Worm (Caenorhabditis elegans) whole organism, L4/young adult: ENCODE results near the gene C08F11.3.
"Not testable (repeated sequence)": the region's sequence is repeated elsewhere in the genome, so short reads cannot be mapped to it uniquely, and the experiment has no call there.

Experiments used
- W03F9.2 ChIP-seq: fragments of 150-350 bp; optimal IDR thresholded peaks from 2 replicates; lab custom pipeline; 2014; ENCODE audit warnings: missing biosample characterization, missing genetic modification characterization
- dao-5 ChIP-seq: sonication (generic microtip); optimal IDR thresholded peaks from 2 replicates; lab custom pipeline; 2016; ENCODE audit warnings: missing genotype, missing genetic modification characterization, moderate library complexity, missing compliant biosample characterization
- him-1 ChIP-seq: sonication (generic microtip); optimal IDR thresholded peaks from 2 replicates; lab custom pipeline; 2016; ENCODE audit warnings: missing genotype, missing genetic modification reagents, missing genetic modification characterization, missing compliant biosample characterization

Gene C08F11.3

ce11 chrIV:13619203-13619602 lies at the start of gene C08F11.3:
C08F11.3 (plus strand) TSS chrIV:13619503.
- no peak for TF ChIP-seq dao-5 (tag; lab: Kevin White, UChicago)
- TF ChIP-seq him-1 (tag; lab: Kevin White, UChicago), result no peak
- TF ChIP-seq W03F9.2 (tag; lab: Kevin White, UChicago), result no peak

DNA sequence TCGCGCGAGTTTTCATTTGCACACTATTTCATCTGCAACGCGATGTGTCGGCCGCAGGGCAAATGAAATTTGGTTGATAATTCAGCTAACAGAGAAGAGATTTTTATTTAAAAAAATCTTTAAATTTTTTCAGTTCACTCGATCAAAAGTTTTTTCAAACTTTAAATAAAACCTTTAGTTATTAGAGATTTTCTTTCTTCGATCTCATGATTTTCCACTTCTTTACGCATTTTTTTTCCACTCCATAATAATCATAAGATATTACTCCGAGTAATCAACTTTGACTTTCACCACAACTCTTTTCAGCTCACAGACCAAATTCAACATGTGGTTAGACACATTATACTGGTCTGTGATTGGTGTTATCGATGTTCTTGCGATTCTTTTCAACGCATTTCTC lies 44.6 kb upstream of the C08F11.3 start, which contains the start of gene srd-10:
Gene srd-10 (plus strand): TSS at position 301 of the 400 bp plus-strand sequence.
- TF ChIP-seq W03F9.2 (tag; lab: Kevin White, UChicago) (no peak), dao-5 (tag; lab: Kevin White, UChicago) (no peak), him-1 (tag; lab: Kevin White, UChicago) (no peak)

ce11 chrIV:13575673-13576072 lies 43.6 kb upstream of the C08F11.3 start:
- TF ChIP-seq him-1 (tag; lab: Kevin White, UChicago) (no peak), dao-5 (tag; lab: Kevin White, UChicago) (no peak), W03F9.2 (tag; lab: Kevin White, UChicago) (no peak)

- not testable (repeated sequence) for TF ChIP-seq him-1, W03F9.2, dao-5 (tag; lab: Kevin White, UChicago)
These were observed 41.1 kb upstream of the C08F11.3 start, which contains the start of gene Y45F10B.8 for ce11 chrIV:13578174-13578573. Y45F10B.8 (minus strand) TSS chrIV:13578274.

DNA sequence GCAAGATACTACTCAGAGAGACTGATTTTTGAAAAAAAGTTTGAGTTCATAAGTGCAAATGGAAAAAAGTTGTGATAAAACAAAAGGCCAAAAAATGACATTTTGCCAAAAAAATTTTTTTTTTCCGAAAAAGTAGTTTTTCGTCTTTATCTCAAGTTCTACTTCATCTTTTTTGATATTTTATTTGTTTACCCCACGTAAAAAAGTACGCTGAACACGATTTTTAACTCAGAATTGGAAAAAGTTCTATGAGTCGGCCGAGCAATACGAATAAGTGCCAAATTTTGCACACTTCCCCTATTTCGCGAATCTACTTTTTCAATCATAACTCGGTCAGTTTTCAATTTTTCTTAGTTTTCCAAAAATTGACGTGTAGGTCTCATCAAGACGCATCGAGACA lies 40.4 kb upstream of the C08F11.3 start, which contains the start of gene sru-16:
Gene sru-16 (plus strand): TSS at position 301 of the 400 bp plus-strand sequence.
- TF ChIP-seq dao-5, W03F9.2, him-1 (tag; lab: Kevin White, UChicago): not testable (repeated sequence)

DNA sequence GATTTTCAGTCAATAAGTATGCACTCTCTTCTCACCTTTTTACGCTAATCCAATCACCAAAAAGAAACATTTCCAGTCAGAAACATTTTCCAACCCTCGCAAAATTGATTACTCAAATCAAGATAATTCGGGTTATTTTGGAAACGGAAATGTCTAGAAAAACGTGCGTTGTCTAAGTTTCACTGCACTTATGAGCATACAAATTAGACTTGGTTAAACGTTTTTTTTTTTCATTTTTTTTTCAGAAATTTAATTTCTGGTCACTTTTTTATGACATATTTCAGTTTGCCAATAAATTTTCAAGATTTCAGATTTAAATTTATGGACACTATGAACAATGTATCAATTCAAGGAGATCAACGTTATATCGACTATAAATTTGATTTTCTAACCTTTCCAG lies 36.4 kb upstream of the C08F11.3 start, which contains the start of gene sru-12:
Gene sru-12 (plus strand): TSS at position 301 of the 400 bp plus-strand sequence.
- TF ChIP-seq dao-5 (tag; lab: Kevin White, UChicago) (no peak), him-1 (tag; lab: Kevin White, UChicago) (no peak), W03F9.2 (tag; lab: Kevin White, UChicago) (no peak)

DNA sequence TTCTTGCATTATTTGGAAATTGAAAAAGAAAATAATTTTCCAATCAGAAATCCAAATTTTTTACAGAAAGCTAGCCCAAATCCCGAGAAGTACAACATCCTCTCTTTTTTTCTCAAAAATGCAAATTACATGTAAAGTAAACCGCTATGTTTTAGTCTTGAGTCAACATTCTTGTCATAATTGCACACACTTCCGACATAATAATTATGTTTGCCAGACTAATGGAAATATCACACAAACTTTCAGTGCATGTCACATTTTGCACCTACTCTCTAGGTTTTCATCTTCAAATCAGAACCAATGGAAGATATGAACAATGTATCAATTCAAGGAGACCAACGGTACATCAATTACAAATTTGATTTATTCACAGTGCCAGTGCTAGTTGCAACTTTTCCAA lies 34.7 kb upstream of the C08F11.3 start, which contains the start of gene sru-11:
Gene sru-11 (plus strand): TSS at position 301 of the 400 bp plus-strand sequence.
- TF ChIP-seq him-1 (tag; lab: Kevin White, UChicago) (no peak), W03F9.2 (tag; lab: Kevin White, UChicago) (no peak), dao-5 (tag; lab: Kevin White, UChicago) (no peak)

DNA sequence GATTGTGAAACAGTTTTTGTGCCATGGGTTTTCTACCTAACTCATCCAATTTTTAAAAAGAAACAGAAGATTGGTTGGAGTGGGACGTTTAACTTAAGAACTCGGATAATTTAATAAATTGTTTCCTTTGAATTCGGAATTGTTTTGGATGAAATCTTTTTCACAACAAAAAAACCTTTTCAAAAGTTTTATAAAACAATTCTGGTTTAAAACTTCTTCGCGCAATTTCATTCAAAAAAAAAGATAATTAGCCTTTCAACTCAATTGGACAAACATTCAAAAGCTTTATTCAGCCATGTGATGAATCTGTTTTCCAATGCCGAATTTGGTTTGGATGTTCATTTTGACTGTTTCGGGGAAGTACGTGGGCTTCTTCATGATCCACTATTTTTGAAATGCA lies 32.1 kb upstream of the C08F11.3 start, which contains the start of gene Y45F10B.12:
Gene Y45F10B.12 (plus strand): TSS at position 301 of the 400 bp plus-strand sequence.
- no peak for TF ChIP-seq him-1 (tag; lab: Kevin White, UChicago)
- no peak for TF ChIP-seq W03F9.2 (tag; lab: Kevin White, UChicago)
- TF ChIP-seq dao-5 (tag; lab: Kevin White, UChicago), result no peak

ce11 chrIV:13588544-13589043 lies 30.7 kb upstream of the C08F11.3 start, which contains the start of gene sru-9:
sru-9 (plus strand) TSS chrIV:13588993.
- TF ChIP-seq W03F9.2, him-1, dao-5 (tag; lab: Kevin White, UChicago): not testable (repeated sequence)

ce11 chrIV:13591645-13592044 lies 27.7 kb upstream of the C08F11.3 start, which contains the start of gene tsp-5:
tsp-5 (minus strand) TSS chrIV:13591745.
- TF ChIP-seq him-1 (tag; lab: Kevin White, UChicago) (no peak), W03F9.2 (tag; lab: Kevin White, UChicago) (no peak)

DNA sequence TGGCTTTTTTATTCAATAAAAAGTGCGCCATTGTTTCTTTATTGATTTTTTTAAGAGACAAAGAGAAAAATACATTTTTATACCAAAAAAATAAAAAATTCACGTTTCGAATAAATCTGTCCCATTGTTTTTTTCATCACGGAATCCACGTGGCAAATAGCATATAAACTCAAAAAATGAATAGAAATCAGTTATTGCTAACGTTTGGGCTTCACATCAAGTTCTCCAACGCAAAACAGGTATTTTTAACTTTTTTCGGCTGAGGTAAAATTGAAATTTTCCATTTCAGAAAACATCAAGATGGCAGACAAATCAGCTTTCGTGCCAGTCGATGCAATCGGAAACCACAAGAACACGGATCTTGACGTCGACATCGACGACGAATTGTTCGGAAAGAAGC lies 26.0 kb upstream of the C08F11.3 start, which contains the start of gene Y45F10B.3:
Gene Y45F10B.3 (plus strand): TSS at position 301 of the 400 bp plus-strand sequence.
- TF ChIP-seq W03F9.2 (tag; lab: Kevin White, UChicago) (no peak), dao-5 (tag; lab: Kevin White, UChicago) (no peak), him-1 (tag; lab: Kevin White, UChicago) (no peak)

DNA sequence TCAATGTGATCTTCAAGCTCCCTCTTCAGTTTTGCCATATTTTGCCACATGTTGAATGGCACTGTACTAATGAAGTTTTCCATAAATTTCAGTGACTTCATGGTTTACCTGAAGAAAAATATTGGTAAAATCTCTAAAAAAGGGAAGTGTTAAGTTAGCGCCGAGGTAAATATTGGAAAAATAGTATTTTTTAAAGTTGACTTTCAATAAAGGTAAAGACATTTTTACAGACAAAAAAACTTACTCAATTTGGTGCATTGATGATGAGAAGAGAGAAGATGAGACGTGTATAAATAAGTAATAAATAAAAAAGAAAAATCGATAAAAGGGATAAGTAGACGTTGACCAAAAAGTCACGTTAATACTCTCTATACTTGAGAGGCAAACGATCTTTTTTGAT lies 21.5 kb upstream of the C08F11.3 start, which contains the start of gene Y45F10B.9:
Gene Y45F10B.9 (minus strand): TSS at position 101 of the 400 bp plus-strand sequence.
- TF ChIP-seq dao-5, W03F9.2, him-1 (tag; lab: Kevin White, UChicago): not testable (repeated sequence)

- TF ChIP-seq him-1 (tag; lab: Kevin White, UChicago) (no peak), dao-5 (tag; lab: Kevin White, UChicago) (no peak), W03F9.2 (tag; lab: Kevin White, UChicago) (no peak)
These were observed 18.7 kb upstream of the C08F11.3 start for ce11 chrIV:13600643-13601042.
